Worm (Caenorhabditis elegans): ENCODE measurements around the gene F09E5.12.

- TF ChIP-seq B0310.2 (tag; optimal IDR thresholded peaks at IDR 0.05) (no peak), aly-1 (tag; optimal IDR thresholded peaks at IDR 0.05) (no peak), tbx-37 (GFP tag; conservative IDR thresholded peaks at IDR 0.05) (no peak)
Observed at ce11 chrII:5359252-5359651, 11.3 kb downstream of the F09E5.12 start, which contains the start of gene sec-6.

All from whole organism, early embryonic.